Worm (Caenorhabditis elegans) whole organism, early embryonic: Measurements from ENCODE around the gene lnkn-1.

ENCODE experiments used
- B0310.2 ChIP-seq: sonication (generic microtip); optimal IDR thresholded peaks from 2 replicates; lab custom pipeline; 2016; ENCODE audit warnings: mild to moderate bottlenecking, missing genetic modification characterization, missing compliant biosample characterization
- F13C5.2 ChIP-seq: sonication (generic microtip); optimal IDR thresholded peaks from 2 replicates; lab custom pipeline; 2017; ENCODE audit warnings: mild to moderate bottlenecking, missing genetic modification characterization, inconsistent platforms, missing compliant biosample characterization
- aly-1 ChIP-seq: sonication (generic microtip); optimal IDR thresholded peaks from 2 replicates; lab custom pipeline; 2016; ENCODE audit warnings: missing genetic modification characterization, missing compliant biosample characterization
- ama-1 ChIP-seq: fragments of 150-350 bp; optimal IDR thresholded peaks from 2 replicates; lab custom pipeline; 2014
- ceh-13 ChIP-seq: fragments of 200-800 bp; sonication (Bioruptor generic); optimal IDR thresholded peaks from 2 replicates; lab custom pipeline; 2018; ENCODE audit warnings: mild to moderate bottlenecking, missing genetic modification characterization, missing compliant biosample characterization
- ceh-36 ChIP-seq: sonication (generic microtip); optimal IDR thresholded peaks from 2 replicates; lab custom pipeline; 2016; ENCODE audit warnings: missing genetic modification characterization, inconsistent platforms, missing compliant biosample characterization
- ets-7 ChIP-seq: sonication (generic microtip); optimal IDR thresholded peaks from 2 replicates; lab custom pipeline; 2016; ENCODE audit warnings: missing genotype, missing genetic modification characterization, missing compliant biosample characterization
- flt-1 ChIP-seq: fragments of 200-800 bp; sonication (Bioruptor generic); IDR thresholded peaks from 2 replicates; pipeline ENCODE4 v1.3.6; 2022; ENCODE audit warnings: missing genetic modification characterization, missing compliant biosample characterization
- hmbx-1 ChIP-seq: sonication (generic microtip); optimal IDR thresholded peaks from 2 replicates; lab custom pipeline; 2016; ENCODE audit warnings: mild to moderate bottlenecking, missing genetic modification characterization, missing compliant biosample characterization
- scrt-1 ChIP-seq: fragments of 200-800 bp; sonication (Bioruptor generic); IDR thresholded peaks from 2 replicates; pipeline ENCODE4 v1.3.6; 2022; ENCODE audit warnings: missing genetic modification characterization, missing compliant biosample characterization
- tbx-37 ChIP-seq: fragments of 200-800 bp; sonication (Bioruptor generic); conservative IDR thresholded peaks from 2 replicates; pipeline ENCODE4 v1.3.6; 2022; ENCODE audit warnings: missing genetic modification reagents, missing genetic modification characterization, missing compliant biosample characterization

ce11 chrIII:8858482-8858881 is 31.5 kb upstream of the lnkn-1 start:
- TF ChIP-seq hmbx-1 (tag; lab: Kevin White, UChicago), result no peak
- TF ChIP-seq flt-1, result no peak
- no peak for TF ChIP-seq ama-1 (lab: Kevin White, UChicago)
- no peak for TF ChIP-seq B0310.2
- TF ChIP-seq ets-7 (tag; lab: Kevin White, UChicago), result no peak
- TF ChIP-seq ceh-36 (tag; lab: Kevin White, UChicago), result no peak
- no peak for TF ChIP-seq ceh-13 (GFP tag; lab: Kevin White, UChicago)
- TF ChIP-seq aly-1 (tag; lab: Kevin White, UChicago), result no peak
- TF ChIP-seq F13C5.2 (tag; lab: Kevin White, UChicago), result no peak
- TF ChIP-seq tbx-37 (GFP tag; lab: Robert Waterston, UW), result no peak
- TF ChIP-seq scrt-1 (GFP tag; lab: Robert Waterston, UW), result no peak
